Fruit fly (Drosophila melanogaster) whole organism, embryonic: ENCODE results near the gene CG10959.

ENCODE experiments used
- B-H1 ChIP-seq: fragments of 200-800 bp; sonication (Bioruptor generic); IDR thresholded peaks from 3 replicates; pipeline ENCODE4 v1.3.6; 2022; ENCODE audit warnings: missing biosample characterization, missing genetic modification characterization
- BtbVII ChIP-seq: fragments of 200-800 bp; sonication (Bioruptor generic); optimal IDR thresholded peaks from 3 replicates; lab custom pipeline; 2017; ENCODE audit warnings: missing biosample characterization, mild to moderate bottlenecking, missing genetic modification characterization
- CG11093 ChIP-seq: fragments of 200-800 bp; sonication (Bioruptor generic); IDR thresholded peaks from 3 replicates; pipeline ENCODE4 v1.3.6; 2022; ENCODE audit warnings: missing biosample characterization, missing genetic modification characterization
- CG13287 ChIP-seq: fragments of 200-800 bp; sonication (Bioruptor generic); IDR thresholded peaks from 2 replicates; pipeline ENCODE4 v1.3.6; 2022; ENCODE audit warnings: missing biosample characterization, missing genetic modification characterization; ENCODE audit not compliant: partially characterized antibody
- CG13775 ChIP-seq: fragments of 200-800 bp; sonication (Bioruptor generic); optimal IDR thresholded peaks from 3 replicates; lab custom pipeline; 2017; ENCODE audit warnings: missing biosample characterization, mild to moderate bottlenecking, missing genetic modification characterization
- CG34224 ChIP-seq: fragments of 200-800 bp; sonication (Bioruptor generic); IDR thresholded peaks from 3 replicates; pipeline ENCODE4 v1.3.6; 2022; ENCODE audit warnings: missing biosample characterization, missing genetic modification characterization; ENCODE audit not compliant: partially characterized antibody
- CG3995 ChIP-seq: fragments of 200-800 bp; sonication (Bioruptor generic); optimal IDR thresholded peaks from 3 replicates; lab custom pipeline; 2016; ENCODE audit warnings: missing biosample characterization, missing genetic modification characterization
- CG6654 ChIP-seq: fragments of 200-800 bp; sonication (Bioruptor generic); optimal IDR thresholded peaks from 2 replicates; lab custom pipeline; 2017; ENCODE audit warnings: missing biosample characterization, mild to moderate bottlenecking, missing genetic modification characterization
- CG6683 ChIP-seq: fragments of 200-800 bp; sonication (Bioruptor generic); optimal IDR thresholded peaks from 2 replicates; lab custom pipeline; 2017; ENCODE audit warnings: missing biosample characterization, mild to moderate bottlenecking, missing genetic modification characterization, missing genetic modification reagents
- CG6765 ChIP-seq: fragments of 200-800 bp; sonication (Bioruptor generic); optimal IDR thresholded peaks from 3 replicates; lab custom pipeline; 2017; ENCODE audit warnings: missing biosample characterization, mild to moderate bottlenecking, missing genetic modification characterization
- CG9437 ChIP-seq: fragments of 200-800 bp; sonication (Bioruptor generic); optimal IDR thresholded peaks from 2 replicates; lab custom pipeline; 2018; ENCODE audit warnings: missing biosample characterization, mild to moderate bottlenecking, missing genetic modification characterization
- CG9797 ChIP-seq: fragments of 200-800 bp; sonication (Bioruptor generic); optimal IDR thresholded peaks from 3 replicates; lab custom pipeline; 2018; ENCODE audit warnings: missing biosample characterization, mild to moderate bottlenecking, missing genetic modification characterization
- Dll ChIP-seq: fragments of 200-800 bp; sonication (Bioruptor generic); IDR thresholded peaks from 4 replicates; pipeline ENCODE4 v1.3.6; 2022; ENCODE audit warnings: missing biosample characterization, missing genetic modification characterization; ENCODE audit not compliant: partially characterized antibody
- Doc3 ChIP-seq: fragments of 200-800 bp; sonication (Bioruptor generic); IDR thresholded peaks from 3 replicates; pipeline ENCODE4 v1.3.6; 2022; ENCODE audit warnings: missing biosample characterization, missing genetic modification characterization; ENCODE audit not compliant: partially characterized antibody
- Dp ChIP-seq: fragments of 200-800 bp; sonication (Bioruptor generic); optimal IDR thresholded peaks from 2 replicates; lab custom pipeline; 2018; ENCODE audit warnings: missing biosample characterization, mild to moderate bottlenecking, missing genetic modification characterization, moderate library complexity
- E2f2 ChIP-seq: fragments of 200-800 bp; sonication (Bioruptor generic); IDR thresholded peaks from 2 replicates; pipeline ENCODE4 v1.3.6; 2022; ENCODE audit warnings: missing biosample characterization, missing genetic modification characterization
- Ets97D ChIP-seq: fragments of 200-800 bp; sonication (Bioruptor generic); optimal IDR thresholded peaks from 3 replicates; lab custom pipeline; 2016; ENCODE audit warnings: missing biosample characterization, missing genetic modification characterization
- MBD-R2 ChIP-seq: fragments of 200-800 bp; sonication (Bioruptor generic); IDR thresholded peaks from 2 replicates; pipeline ENCODE4 v1.3.6; 2022; ENCODE audit warnings: missing biosample characterization, missing genetic modification characterization
- MESR4 ChIP-seq: fragments of 200-800 bp; sonication (Bioruptor generic); optimal IDR thresholded peaks from 2 replicates; lab custom pipeline; 2018; ENCODE audit warnings: missing biosample characterization, mild to moderate bottlenecking, missing genetic modification characterization, moderate library complexity
- Max ChIP-seq: fragments of 200-800 bp; sonication (Bioruptor generic); optimal IDR thresholded peaks from 2 replicates; lab custom pipeline; 2016; ENCODE audit warnings: missing biosample characterization, mild to moderate bottlenecking, missing genetic modification characterization
- Med ChIP-seq: fragments of 200-800 bp; sonication (Bioruptor generic); peaks from one replicate; lab custom pipeline; 2016; ENCODE audit warnings: missing biosample characterization, missing genetic modification characterization, mild to moderate bottlenecking, inconsistent platforms, moderate library complexity
- Myb ChIP-seq: fragments of 200-800 bp; sonication (Bioruptor generic); optimal IDR thresholded peaks from 2 replicates; lab custom pipeline; 2016; ENCODE audit warnings: missing biosample characterization, missing genetic modification characterization
- Oli ChIP-seq: fragments of 200-800 bp; sonication (Bioruptor generic); optimal IDR thresholded peaks from 2 replicates; lab custom pipeline; 2018; ENCODE audit warnings: missing biosample characterization, mild to moderate bottlenecking, missing genetic modification characterization, moderate library complexity
- Opbp ChIP-seq: fragments of 200-800 bp; sonication (Bioruptor generic); IDR thresholded peaks from 3 replicates; pipeline ENCODE4 v1.3.6; 2022; ENCODE audit warnings: missing biosample characterization, missing genetic modification characterization; ENCODE audit not compliant: partially characterized antibody
- Tbp ChIP-seq: fragments of >200 bp; optimal IDR thresholded peaks from 2 replicates; lab custom pipeline; 2018; ENCODE audit warnings: missing biosample characterization, missing genetic modification characterization
- YL-1 ChIP-seq: fragments of 200-800 bp; sonication (Bioruptor generic); optimal IDR thresholded peaks from 3 replicates; lab custom pipeline; 2017; ENCODE audit warnings: missing biosample characterization, mild to moderate bottlenecking, missing genetic modification characterization
- bbx ChIP-seq: fragments of 200-800 bp; sonication (Bioruptor generic); IDR thresholded peaks from 2 replicates; pipeline ENCODE4 v1.3.6; 2022; ENCODE audit warnings: missing biosample characterization, missing genetic modification characterization; ENCODE audit not compliant: partially characterized antibody
- crp ChIP-seq, 2 experiments: fragments of 200-800 bp; sonication (Bioruptor generic); optimal IDR thresholded peaks; 2 replicates in 1 of 2; 3 replicates in 1 of 2; lab custom pipeline; 2017; ENCODE audit warnings: missing biosample characterization in 2 of 2, missing genetic modification characterization in 2 of 2, mild to moderate bottlenecking in 1 of 2, moderate library complexity in 1 of 2
- cwo ChIP-seq: fragments of 200-800 bp; sonication (Bioruptor generic); optimal IDR thresholded peaks from 3 replicates; lab custom pipeline; 2017; ENCODE audit warnings: missing biosample characterization, missing genetic modification characterization, mild to moderate bottlenecking, moderate library complexity, missing genetic modification reagents
- dm ChIP-seq: fragments of 200-800 bp; sonication (Bioruptor generic); optimal IDR thresholded peaks from 3 replicates; lab custom pipeline; 2016; ENCODE audit warnings: missing biosample characterization, missing genetic modification characterization
- gfzf ChIP-seq: fragments of 200-800 bp; sonication (Bioruptor generic); optimal IDR thresholded peaks from 2 replicates; lab custom pipeline; 2016; ENCODE audit warnings: missing biosample characterization, mild to moderate bottlenecking, missing genetic modification characterization, moderate library complexity
- hb ChIP-seq: fragments of 200-800 bp; sonication (Bioruptor generic); IDR thresholded peaks from 3 replicates; pipeline ENCODE4 v1.3.6; 2022; ENCODE audit warnings: missing biosample characterization, missing genetic modification characterization; ENCODE audit not compliant: partially characterized antibody
- hbn ChIP-seq: fragments of 200-800 bp; sonication (Bioruptor generic); IDR thresholded peaks from 2 replicates; pipeline ENCODE4 v1.3.6; 2022; ENCODE audit warnings: missing biosample characterization, missing genetic modification characterization; ENCODE audit not compliant: partially characterized antibody
- kah ChIP-seq: fragments of 200-800 bp; sonication (Bioruptor generic); optimal IDR thresholded peaks from 2 replicates; lab custom pipeline; 2018; ENCODE audit warnings: missing biosample characterization, mild to moderate bottlenecking, missing genetic modification characterization
- ken ChIP-seq: fragments of 200-800 bp; sonication (Bioruptor generic); IDR thresholded peaks from 3 replicates; pipeline ENCODE4 v1.3.6; 2022; ENCODE audit warnings: missing biosample characterization, missing genetic modification characterization
- nerfin-1 ChIP-seq: fragments of 200-800 bp; sonication (Bioruptor generic); optimal IDR thresholded peaks from 3 replicates; lab custom pipeline; 2019; ENCODE audit warnings: missing biosample characterization, mild to moderate bottlenecking, missing genetic modification characterization, moderate library complexity
- pita ChIP-seq: fragments of 200-800 bp; sonication (Bioruptor generic); optimal IDR thresholded peaks from 2 replicates; lab custom pipeline; 2017; ENCODE audit warnings: missing biosample characterization, mild to moderate bottlenecking, missing genetic modification characterization
- pzg ChIP-seq: fragments of 200-800 bp; sonication (Bioruptor generic); optimal IDR thresholded peaks from 3 replicates; lab custom pipeline; 2018; ENCODE audit warnings: missing biosample characterization, mild to moderate bottlenecking, missing genetic modification characterization, moderate library complexity
- ro ChIP-seq: fragments of 200-800 bp; sonication (Bioruptor generic); IDR thresholded peaks from 2 replicates; pipeline ENCODE4 v1.3.6; 2022; ENCODE audit warnings: missing biosample characterization, missing genetic modification characterization
- scrt ChIP-seq: fragments of 200-800 bp; sonication (Bioruptor generic); optimal IDR thresholded peaks from 2 replicates; lab custom pipeline; 2018; ENCODE audit warnings: missing biosample characterization, mild to moderate bottlenecking, missing genetic modification characterization, moderate library complexity
- sob ChIP-seq: fragments of 200-800 bp; sonication (Bioruptor generic); IDR thresholded peaks from 2 replicates; pipeline ENCODE4 v1.3.6; 2022; ENCODE audit warnings: missing biosample characterization, missing genetic modification characterization
- stwl ChIP-seq: fragments of 200-800 bp; sonication (Bioruptor generic); optimal IDR thresholded peaks from 3 replicates; lab custom pipeline; 2018; ENCODE audit warnings: missing biosample characterization, mild to moderate bottlenecking, missing genetic modification characterization, moderate library complexity
- sug ChIP-seq: fragments of 200-800 bp; optimal IDR thresholded peaks from 2 replicates; lab custom pipeline; 2019; ENCODE audit warnings: missing biosample characterization, mild to moderate bottlenecking, missing genetic modification characterization, moderate library complexity
- tin ChIP-seq: fragments of 200-800 bp; sonication (Bioruptor generic); optimal IDR thresholded peaks from 3 replicates; lab custom pipeline; 2016; ENCODE audit warnings: missing biosample characterization, missing genetic modification characterization
- wdn ChIP-seq: fragments of 200-800 bp; sonication (Bioruptor generic); IDR thresholded peaks from 2 replicates; pipeline ENCODE4 v1.3.6; 2022; ENCODE audit warnings: missing biosample characterization, missing genetic modification characterization

The CG10959 gene

DNA sequence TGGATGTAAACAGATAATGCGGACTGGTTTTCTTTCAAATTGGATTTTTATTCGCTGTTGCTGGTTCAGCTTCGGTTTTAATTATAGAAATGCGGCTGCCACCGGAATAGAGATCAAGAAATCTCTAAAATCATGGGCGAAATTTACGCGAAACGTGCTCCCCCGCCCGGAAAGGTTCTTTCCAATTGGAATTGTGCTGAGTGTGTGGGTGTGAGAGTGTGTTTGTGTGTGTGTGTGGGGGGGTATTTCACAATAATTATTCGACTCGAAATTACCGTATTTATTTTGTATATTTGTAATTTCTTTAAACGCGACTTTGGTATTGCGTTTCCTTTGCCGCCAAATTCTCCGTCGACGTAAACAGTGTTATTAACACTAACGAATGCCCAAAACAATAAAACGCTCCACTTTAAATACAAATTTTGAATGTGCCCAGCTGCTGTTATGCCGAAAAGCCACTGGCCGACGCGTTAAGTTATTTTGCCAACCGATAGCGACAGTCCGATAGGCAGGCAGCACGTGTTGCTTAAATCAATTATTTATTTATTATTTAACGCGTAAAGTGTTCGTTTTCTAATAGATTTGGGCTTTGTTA is 32.8 kb upstream of the CG10959 start, which contains the start of gene Gclc (continued):
- TF ChIP-seq B-H1 (GFP tag; lab: Robert Waterston, UW) (no peak), Oli (no peak)

DNA sequence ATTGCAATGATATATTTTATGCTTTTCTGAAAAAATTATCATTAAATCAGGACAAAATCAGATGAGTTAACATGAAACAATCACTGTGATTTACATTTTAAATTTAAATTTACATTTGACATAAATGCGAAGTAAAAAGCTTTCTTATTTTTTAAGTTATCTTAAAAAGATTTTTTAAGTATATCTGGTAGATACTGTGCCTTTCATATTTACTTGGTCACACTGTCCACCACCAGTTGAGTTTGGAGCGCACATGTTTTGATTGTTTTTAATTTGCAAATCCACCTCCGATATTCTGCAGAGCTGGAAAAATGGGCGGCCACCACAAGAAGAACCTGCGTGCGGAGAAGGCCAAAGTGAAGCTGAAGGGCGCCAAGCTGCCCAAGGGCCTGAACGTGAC is 31.8 kb upstream of the CG10959 start, which contains the start of gene CG1575:
Gene CG1575, plus strand, starts transcription at position 200 of the 400 bp plus-strand sequence.
- TF ChIP-seq gfzf (GFP tag; lab: Kevin White, UChicago) (peak; percentile 50), crp (GFP tag; optimal IDR thresholded peaks at IDR 0.05; lab: Kevin White, UChicago) (peak in 1 of 2 experiments; percentile 29), CG13287 (GFP tag; lab: Robert Waterston, UW) (peak; percentile 53), Ets97D (GFP tag; lab: Kevin White, UChicago) (no peak), CG3995 (GFP tag; lab: Kevin White, UChicago) (peak; percentile 86), Med (peak; percentile 63), hb (GFP tag; lab: Robert Waterston, UW) (no peak), E2f2 (GFP tag; lab: Robert Waterston, UW) (peak; percentile 67), scrt (GFP tag; lab: Kevin White, UChicago) (peak; percentile 76), stwl (tag; lab: Kevin White, UChicago) (peak; percentile 97), ken (GFP tag; lab: Robert Waterston, UW) (no peak), pzg (GFP tag; lab: Kevin White, UChicago) (peak; percentile 28), MBD-R2 (peak; percentile 37; the same call in 1 of the 2 replicates), CG9437 (GFP tag; lab: Kevin White, UChicago) (no peak), sob (GFP tag; lab: Robert Waterston, UW) (no peak), hbn (GFP tag; lab: Robert Waterston, UW) (peak; percentile 46; the same call in 1 of the 2 replicates), Doc3 (GFP tag; lab: Robert Waterston, UW) (0 out of 3 replicates have a peak, but pooled peaks have one; percentile 20), CG34224 (GFP tag; lab: Robert Waterston, UW) (peak; percentile 10; the same call in 1 of the 3 replicates), CG9797 (GFP tag; lab: Kevin White, UChicago) (peak; percentile 35), MESR4 (peak; percentile 9), bbx (no peak), Dp (GFP tag; lab: Kevin White, UChicago) (peak; percentile 58), CG11093 (no peak), kah (GFP tag; lab: Kevin White, UChicago) (peak; percentile 59), sug (tag; lab: Kevin White, UChicago) (peak; percentile 23)
- TF ChIP-seq, all 482 proteins: peak for 18

DNA sequence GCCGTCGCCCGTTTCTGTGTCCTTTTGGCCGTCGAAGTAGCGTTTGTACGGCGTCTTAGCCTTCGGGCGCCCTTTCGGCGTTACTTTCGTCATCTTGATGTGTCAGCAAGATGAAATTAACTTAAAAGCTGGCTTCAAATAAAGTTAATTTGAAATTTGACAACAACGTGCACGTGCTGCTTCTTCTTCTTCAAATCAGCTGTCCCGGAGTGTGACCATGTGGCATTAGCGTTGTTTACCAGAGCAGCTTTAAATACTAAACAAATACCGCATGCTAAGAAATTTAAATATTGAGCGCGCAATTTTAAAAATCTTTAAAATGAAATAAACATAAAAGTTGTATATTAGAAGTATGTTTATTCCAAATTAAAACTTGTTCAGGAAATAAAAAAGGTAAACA is 27.6 kb upstream of the CG10959 start, which contains the start of gene CG2260:
Gene CG2260, minus strand, starts transcription at position 209 of the 400 bp plus-strand sequence.
- peak; percentile 20 for TF ChIP-seq scrt (GFP tag; lab: Kevin White, UChicago)
- TF ChIP-seq wdn (GFP tag; lab: Robert Waterston, UW): no peak
- peak; percentile 49 for TF ChIP-seq cwo (GFP tag; lab: Kevin White, UChicago)
- TF ChIP-seq MESR4: peak; percentile 47
- no peak for TF ChIP-seq pita (GFP tag; lab: Kevin White, UChicago)
- TF ChIP-seq Dll (GFP tag; lab: Robert Waterston, UW): 0 out of 4 replicates have a peak, but pooled peaks have one; percentile 20
- peak; percentile 11; the same call in 1 of the 3 replicates for TF ChIP-seq Opbp
- peak; percentile 57 for TF ChIP-seq Max (GFP tag; lab: Kevin White, UChicago)
- TF ChIP-seq ro: no peak
- no peak for TF ChIP-seq CG13775 (GFP tag; lab: Kevin White, UChicago)
- TF ChIP-seq nerfin-1: no peak
- TF ChIP-seq hb (GFP tag; lab: Robert Waterston, UW): no peak
- peak; percentile 78 for TF ChIP-seq gfzf (GFP tag; lab: Kevin White, UChicago)
- TF ChIP-seq tin (GFP tag; lab: Kevin White, UChicago): no peak
- TF ChIP-seq BtbVII (GFP tag; lab: Kevin White, UChicago): no peak
- peak; percentile 19 for TF ChIP-seq Myb
- peak; percentile 41 for TF ChIP-seq Med
- TF ChIP-seq Tbp (GFP tag; lab: Kevin White, UChicago): no peak
- no peak for TF ChIP-seq CG6683
- TF ChIP-seq CG6654 (GFP tag; lab: Kevin White, UChicago): no peak
- TF ChIP-seq CG6765: no peak
- TF ChIP-seq YL-1 (GFP tag; lab: Kevin White, UChicago): peak; percentile 6
- TF ChIP-seq dm (GFP tag; lab: Kevin White, UChicago): peak; percentile 82
